Worm (Caenorhabditis elegans): ENCODE measurements around the gene B0304.2.

Gene B0304.2

ce11 chrII:4531880-4532279, 8.5 kb downstream of the B0304.2 start, which contains the start of gene sra-32:
sra-32 (minus strand) TSS chrII:4531980.
- TF ChIP-seq hlh-4 (tag; optimal IDR thresholded peaks at IDR 0.05): no peak
- no peak for TF ChIP-seq fkh-8 (tag; optimal IDR thresholded peaks at IDR 0.05)
- TF ChIP-seq unc-130 (tag; optimal IDR thresholded peaks at IDR 0.05): no peak
- TF ChIP-seq F16B12.6 (tag; optimal IDR thresholded peaks at IDR 0.05): no peak
- no peak for TF ChIP-seq lin-39 (tag; optimal IDR thresholded peaks at IDR 0.05)
- no peak for TF ChIP-seq blmp-1 (tag; optimal IDR thresholded peaks at IDR 0.05)
- no peak for TF ChIP-seq zag-1 (tag; optimal IDR thresholded peaks at IDR 0.05)
- no peak for TF ChIP-seq mef-2 (tag; optimal IDR thresholded peaks at IDR 0.05)
- no peak for TF ChIP-seq dsc-1 (tag; optimal IDR thresholded peaks at IDR 0.05)
- no peak for TF ChIP-seq snu-23 (GFP tag; optimal IDR thresholded peaks at IDR 0.05)
- TF ChIP-seq nhr-47 (tag; optimal IDR thresholded peaks at IDR 0.05): no peak
- TF ChIP-seq ztf-11 (tag; optimal IDR thresholded peaks at IDR 0.05): no peak

ce11 chrII:4537141-4537540, 13.7 kb downstream of the B0304.2 start, which contains the start of gene sra-33:
sra-33 (minus strand) TSS chrII:4537241.
- TF ChIP-seq mdl-1 (tag; optimal IDR thresholded peaks at IDR 0.05) (no peak), nhr-71 (tag; optimal IDR thresholded peaks at IDR 0.05) (no peak), ztf-4 (tag; optimal IDR thresholded peaks at IDR 0.05) (no peak), ceh-8 (GFP tag; optimal IDR thresholded peaks at IDR 0.05) (no peak), zag-1 (tag; optimal IDR thresholded peaks at IDR 0.05) (no peak), ets-5 (GFP tag; IDR thresholded peaks at IDR 0.05) (no peak), ama-1 (optimal IDR thresholded peaks at IDR 0.05) (no peak)

ce11 chrII:4540631-4541030, 17.2 kb downstream of the B0304.2 start, which contains the start of gene sra-36:
sra-36 (minus strand) TSS chrII:4540731.
- TF ChIP-seq egl-13 (tag; optimal IDR thresholded peaks at IDR 0.05) (no peak), C16A3.4 (tag; optimal IDR thresholded peaks at IDR 0.05) (no peak)

ce11 chrII:4543568-4543967, 20.1 kb downstream of the B0304.2 start, which contains the start of gene sra-34:
sra-34 (minus strand) TSS chrII:4543668.
- TF ChIP-seq grh-1 (GFP tag; IDR thresholded peaks at IDR 0.05) (no peak), nhr-71 (tag; optimal IDR thresholded peaks at IDR 0.05) (no peak), ceh-90 (tag; optimal IDR thresholded peaks at IDR 0.05) (no peak), C34B4.2 (tag; optimal IDR thresholded peaks at IDR 0.05) (no peak), unc-130 (tag; optimal IDR thresholded peaks at IDR 0.05) (no peak), elt-2 (tag; optimal IDR thresholded peaks at IDR 0.05) (no peak), nhr-20 (tag; optimal IDR thresholded peaks at IDR 0.05) (no peak), dsc-1 (tag; optimal IDR thresholded peaks at IDR 0.05) (no peak)

ce11 chrII:4548408-4548807, 25.0 kb downstream of the B0304.2 start:
- TF ChIP-seq dsc-1 (tag; optimal IDR thresholded peaks at IDR 0.05): no peak
- no peak for TF ChIP-seq ztf-4 (tag; optimal IDR thresholded peaks at IDR 0.05)
- peak; percentile 74 for TF ChIP-seq nhr-85 (tag)

- no peak for TF ChIP-seq efl-1 (optimal IDR thresholded peaks at IDR 0.05)
- TF ChIP-seq efl-1 (GFP tag; optimal IDR thresholded peaks at IDR 0.05 in 1 of 2): peak in 1 of 2 experiments; percentile 91
- TF ChIP-seq fos-1 (tag; optimal IDR thresholded peaks at IDR 0.05): no peak
- TF ChIP-seq nhr-90 (tag; optimal IDR thresholded peaks at IDR 0.05; ENCODE audit: poor library complexity): peak; percentile 33
- TF ChIP-seq nhr-85 (tag): peak; percentile 90
- TF ChIP-seq irx-1 (tag; optimal IDR thresholded peaks at IDR 0.05): no peak
- TF ChIP-seq sox-4 (tag; optimal IDR thresholded peaks at IDR 0.05): no peak
- TF ChIP-seq elt-3 (tag; optimal IDR thresholded peaks at IDR 0.05): peak in 4 of 6 experiments; percentile 4 to 58 (median 20)
- no peak for TF ChIP-seq unc-62 (GFP tag; optimal IDR thresholded peaks at IDR 0.05)
- TF ChIP-seq blmp-1 (tag; optimal IDR thresholded peaks at IDR 0.05): peak; percentile 17
- peak; percentile 73 for TF ChIP-seq pag-3 (tag; optimal IDR thresholded peaks at IDR 0.05; ENCODE audit: borderline replicate concordance, insufficient read depth)
- peak; percentile 28 for TF ChIP-seq nhr-71 (tag; optimal IDR thresholded peaks at IDR 0.05)
- TF ChIP-seq Y116A8C.19 (tag; optimal IDR thresholded peaks at IDR 0.05; ENCODE audit: borderline replicate concordance): no peak
- TF ChIP-seq lsy-2 (tag; optimal IDR thresholded peaks at IDR 0.05): peak in 1 of 2 experiments; percentile 20
- no peak for TF ChIP-seq nhr-12 (tag; optimal IDR thresholded peaks at IDR 0.05)
- no peak for TF ChIP-seq nhr-237 (tag; optimal IDR thresholded peaks at IDR 0.05)
- no peak for TF ChIP-seq ceh-82 (tag; optimal IDR thresholded peaks at IDR 0.05)
- peak; percentile 21 for TF ChIP-seq snu-23 (GFP tag; optimal IDR thresholded peaks at IDR 0.05)
- peak; percentile 64 for TF ChIP-seq lin-14 (GFP tag; optimal IDR thresholded peaks at IDR 0.05)
- TF ChIP-seq nhr-20 (tag; optimal IDR thresholded peaks at IDR 0.05): peak; percentile 47
- no peak for TF ChIP-seq F16B12.6 (tag; optimal IDR thresholded peaks at IDR 0.05)
- no peak for TF ChIP-seq ceh-63 (GFP tag; optimal IDR thresholded peaks at IDR 0.05)
Measured at ce11 chrII:4549983-4550572, 26.7 kb downstream of the B0304.2 start.

All from whole organism, L1 larva.